Worm (Caenorhabditis elegans): ENCODE measurements around the gene Y41E3.19.

DNA sequence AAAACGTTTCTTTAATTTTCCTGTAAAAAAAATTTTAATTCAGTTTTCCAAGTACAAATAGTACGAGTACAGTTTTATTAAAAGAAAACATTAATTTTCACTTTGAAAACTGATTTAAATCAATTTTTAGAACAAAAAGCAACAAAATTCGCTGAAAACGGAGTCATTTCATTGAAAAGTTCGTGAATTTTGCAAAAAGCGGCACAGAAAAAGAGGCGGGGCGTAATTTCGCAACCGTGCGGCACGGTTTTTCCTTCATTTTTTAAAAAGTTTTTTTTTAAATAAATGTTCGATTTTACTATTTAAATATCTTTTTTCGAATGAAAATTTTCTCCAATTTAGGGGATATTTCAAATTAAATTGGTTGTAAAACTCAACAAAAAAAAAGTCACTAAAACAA, 44.8 kb upstream of the Y41E3.19 start:
- no peak for TF ChIP-seq nhr-11 (tag; optimal IDR thresholded peaks at IDR 0.05)
- TF ChIP-seq mes-2 (tag; optimal IDR thresholded peaks at IDR 0.05; ENCODE audit: poor library complexity, severe bottlenecking), result no peak
- TF ChIP-seq lin-38 (GFP tag; IDR thresholded peaks at IDR 0.05), result no peak
- TF ChIP-seq rbr-2 (tag; optimal IDR thresholded peaks at IDR 0.05), result no peak
- no peak for TF ChIP-seq hif-1 (tag; optimal IDR thresholded peaks at IDR 0.05)
- no peak for TF ChIP-seq ztf-11 (tag; optimal IDR thresholded peaks at IDR 0.05)
- no peak for TF ChIP-seq lin-1 (GFP tag; IDR thresholded peaks at IDR 0.05)
- TF ChIP-seq lir-3 (tag; optimal IDR thresholded peaks at IDR 0.05), result no peak

Data from whole organism, L4 larva.